Worm (Caenorhabditis elegans) whole organism, midembryonic: Measurements from ENCODE around the gene ztf-8.

Source experiments
- T22C8.4 ChIP-seq: fragments of 200-800 bp; sonication (Bioruptor generic); IDR thresholded peaks from 2 replicates; pipeline ENCODE4 v1.3.6; 2022; ENCODE audit warnings: missing genetic modification characterization, missing compliant biosample characterization
- cog-1 ChIP-seq: sonication (generic microtip); optimal IDR thresholded peaks from 2 replicates; lab custom pipeline; 2016; ENCODE audit warnings: missing genetic modification characterization, missing compliant biosample characterization
- flt-1 ChIP-seq: fragments of 200-800 bp; sonication (Bioruptor generic); IDR thresholded peaks from 2 replicates; pipeline ENCODE4 v1.3.6; 2022; ENCODE audit warnings: missing genetic modification characterization, missing compliant biosample characterization
- klf-2 ChIP-seq: fragments of 200-800 bp; sonication (Bioruptor generic); conservative IDR thresholded peaks from 2 replicates; pipeline ENCODE4 v1.3.6; 2022; ENCODE audit warnings: missing genetic modification reagents, missing genetic modification characterization, missing compliant biosample characterization
- med-1 ChIP-seq: sonication (generic microtip); optimal IDR thresholded peaks from 2 replicates; lab custom pipeline; 2017; ENCODE audit warnings: missing genetic modification characterization, mild to moderate bottlenecking, missing compliant biosample characterization, antibody characterized with exemption, missing genetic modification reagents; ENCODE audit not compliant: insufficient read depth
- ref-1 ChIP-seq: fragments of 200-800 bp; sonication (Bioruptor generic); conservative IDR thresholded peaks from 2 replicates; pipeline ENCODE4 v1.3.6; 2022; ENCODE audit warnings: missing genetic modification reagents, missing genetic modification characterization, missing compliant biosample characterization
- tab-1 ChIP-seq: fragments of 200-800 bp; sonication (Bioruptor generic); IDR thresholded peaks from 2 replicates; pipeline ENCODE4 v1.3.6; 2022; ENCODE audit warnings: missing genetic modification characterization, missing compliant biosample characterization
- ztf-23 ChIP-seq: fragments of 200-800 bp; sonication (Bioruptor generic); IDR thresholded peaks from 2 replicates; pipeline ENCODE4 v1.3.6; 2022; ENCODE audit warnings: missing genetic modification reagents, missing genetic modification characterization, missing compliant biosample characterization
- ztf-29 ChIP-seq: fragments of 200-800 bp; sonication (Bioruptor generic); IDR thresholded peaks from 2 replicates; pipeline ENCODE4 v1.3.6; 2022; ENCODE audit warnings: missing genetic modification reagents, missing genetic modification characterization, missing compliant biosample characterization

The ztf-8 gene

ce11 chrIII:5245067-5245466 is 28.2 kb downstream of the ztf-8 start:
- TF ChIP-seq klf-2 (GFP tag; lab: Robert Waterston, UW): no peak
- TF ChIP-seq ztf-23 (GFP tag; lab: Robert Waterston, UW): no peak

ce11 chrIII:5244539-5244938 is 28.7 kb downstream of the ztf-8 start, which contains the start of gene cnd-1:
TSS of gene cnd-1 (minus strand) at chrIII:5244639.
- TF ChIP-seq flt-1 (GFP tag; lab: Robert Waterston, UW): no peak
- no peak for TF ChIP-seq cog-1
- no peak for TF ChIP-seq tab-1 (GFP tag; lab: Robert Waterston, UW)
- no peak for TF ChIP-seq med-1 (GFP tag; lab: Kevin White, UChicago)
- TF ChIP-seq T22C8.4 (GFP tag; lab: Robert Waterston, UW): no peak
- TF ChIP-seq ztf-23 (GFP tag; lab: Robert Waterston, UW): no peak
- no peak for TF ChIP-seq ztf-29 (GFP tag; lab: Robert Waterston, UW)
- no peak for TF ChIP-seq ref-1
- TF ChIP-seq klf-2 (GFP tag; lab: Robert Waterston, UW): no peak

ce11 chrIII:5241854-5242253 is 31.4 kb downstream of the ztf-8 start:
- TF ChIP-seq ztf-29 (GFP tag; lab: Robert Waterston, UW) (no peak), cog-1 (no peak), tab-1 (GFP tag; lab: Robert Waterston, UW) (no peak), ztf-23 (GFP tag; lab: Robert Waterston, UW) (no peak), klf-2 (GFP tag; lab: Robert Waterston, UW) (no peak), flt-1 (GFP tag; lab: Robert Waterston, UW) (no peak)

- TF ChIP-seq med-1 (GFP tag; lab: Kevin White, UChicago) (no peak), klf-2 (GFP tag; lab: Robert Waterston, UW) (no peak), ztf-29 (GFP tag; lab: Robert Waterston, UW) (no peak), ztf-23 (GFP tag; lab: Robert Waterston, UW) (no peak), T22C8.4 (GFP tag; lab: Robert Waterston, UW) (no peak), flt-1 (GFP tag; lab: Robert Waterston, UW) (no peak), tab-1 (GFP tag; lab: Robert Waterston, UW) (no peak), ref-1 (no peak), cog-1 (no peak)
Observed at ce11 chrIII:5236104-5236503, 37.2 kb downstream of the ztf-8 start, which contains the start of gene prx-10. TSS of gene prx-10 (plus strand) at chrIII:5236404.

- no peak for TF ChIP-seq T22C8.4 (GFP tag; lab: Robert Waterston, UW)
- no peak for TF ChIP-seq klf-2 (GFP tag; lab: Robert Waterston, UW)
- no peak for TF ChIP-seq med-1 (GFP tag; lab: Kevin White, UChicago)
- no peak for TF ChIP-seq ztf-29 (GFP tag; lab: Robert Waterston, UW)
- no peak for TF ChIP-seq flt-1 (GFP tag; lab: Robert Waterston, UW)
- no peak for TF ChIP-seq cog-1
- TF ChIP-seq ref-1: no peak
- TF ChIP-seq tab-1 (GFP tag; lab: Robert Waterston, UW): no peak
- no peak for TF ChIP-seq ztf-23 (GFP tag; lab: Robert Waterston, UW)
Observed at ce11 chrIII:5234312-5234711, 39.0 kb downstream of the ztf-8 start, which contains the start of gene mrps-26. TSS of gene mrps-26 (plus strand) at chrIII:5234612.

- TF ChIP-seq T22C8.4 (GFP tag; lab: Robert Waterston, UW) (no peak), tab-1 (GFP tag; lab: Robert Waterston, UW) (no peak), ztf-23 (GFP tag; lab: Robert Waterston, UW) (no peak), med-1 (GFP tag; lab: Kevin White, UChicago) (no peak), ref-1 (no peak), klf-2 (GFP tag; lab: Robert Waterston, UW) (no peak), cog-1 (no peak), ztf-29 (GFP tag; lab: Robert Waterston, UW) (no peak), flt-1 (GFP tag; lab: Robert Waterston, UW) (no peak)
Observed at ce11 chrIII:5233140-5233539, 40.1 kb downstream of the ztf-8 start.

ce11 chrIII:5230415-5230814 is 42.9 kb downstream of the ztf-8 start, which contains the start of gene prmt-5:
TSS of gene prmt-5 (plus strand) at chrIII:5230555.
- TF ChIP-seq flt-1 (GFP tag; lab: Robert Waterston, UW) (no peak), tab-1 (GFP tag; lab: Robert Waterston, UW) (no peak), med-1 (GFP tag; lab: Kevin White, UChicago) (no peak), T22C8.4 (GFP tag; lab: Robert Waterston, UW) (no peak), ref-1 (no peak), klf-2 (GFP tag; lab: Robert Waterston, UW) (no peak), ztf-29 (GFP tag; lab: Robert Waterston, UW) (no peak), cog-1 (no peak), ztf-23 (GFP tag; lab: Robert Waterston, UW) (no peak)

- no peak for TF ChIP-seq T22C8.4 (GFP tag; lab: Robert Waterston, UW)
- no peak for TF ChIP-seq klf-2 (GFP tag; lab: Robert Waterston, UW)
- TF ChIP-seq ztf-23 (GFP tag; lab: Robert Waterston, UW): no peak
- TF ChIP-seq flt-1 (GFP tag; lab: Robert Waterston, UW): no peak
- TF ChIP-seq tab-1 (GFP tag; lab: Robert Waterston, UW): no peak
- no peak for TF ChIP-seq ztf-29 (GFP tag; lab: Robert Waterston, UW)
- no peak for TF ChIP-seq cog-1
- no peak for TF ChIP-seq ref-1
- no peak for TF ChIP-seq med-1 (GFP tag; lab: Kevin White, UChicago)
Observed at ce11 chrIII:5229511-5230250, 43.6 kb downstream of the ztf-8 start.

- TF ChIP-seq ztf-23 (GFP tag; lab: Robert Waterston, UW) (no peak), tab-1 (GFP tag; lab: Robert Waterston, UW) (no peak), flt-1 (GFP tag; lab: Robert Waterston, UW) (no peak), ref-1 (no peak), med-1 (GFP tag; lab: Kevin White, UChicago) (no peak), cog-1 (no peak), T22C8.4 (GFP tag; lab: Robert Waterston, UW) (no peak), ztf-29 (GFP tag; lab: Robert Waterston, UW) (no peak), klf-2 (GFP tag; lab: Robert Waterston, UW) (no peak)
Observed at ce11 chrIII:5228839-5229238, 44.4 kb downstream of the ztf-8 start.
